Worm (Caenorhabditis elegans) whole organism, young adult: Measurements from ENCODE around the gene EEED8.2.

Experiments used
- B0019.2 ChIP-seq: fragments of 200-800 bp; sonication (Bioruptor generic); conservative IDR thresholded peaks from 2 replicates; pipeline ENCODE4 v1.3.6; 2022; ENCODE audit warnings: missing genetic modification reagents, missing genetic modification characterization, missing compliant biosample characterization
- B0336.3 ChIP-seq: fragments of 200-800 bp; sonication (Bioruptor generic); IDR thresholded peaks from 2 replicates; pipeline ENCODE4 v1.3.6; 2022; ENCODE audit warnings: missing genetic modification characterization, missing compliant biosample characterization
- C17E4.6 ChIP-seq: fragments of 200-800 bp; sonication (Bioruptor generic); IDR thresholded peaks from 2 replicates; pipeline ENCODE4 v1.3.6; 2022; ENCODE audit warnings: missing genetic modification reagents, missing genetic modification characterization, missing compliant biosample characterization
- F22D6.2 ChIP-seq: sonication (generic microtip); optimal IDR thresholded peaks from 2 replicates; lab custom pipeline; 2016; ENCODE audit warnings: mild to moderate bottlenecking, missing genetic modification characterization, missing compliant biosample characterization
- F37B4.10 ChIP-seq: fragments of 200-800 bp; sonication (Bioruptor generic); IDR thresholded peaks from 2 replicates; pipeline ENCODE4 v1.3.6; 2022; ENCODE audit warnings: missing genetic modification characterization, missing compliant biosample characterization
- F39B2.1 ChIP-seq: fragments of 200-800 bp; sonication (Bioruptor generic); IDR thresholded peaks from 2 replicates; pipeline ENCODE4 v1.3.6; 2022; ENCODE audit warnings: missing genetic modification reagents, missing genetic modification characterization, missing compliant biosample characterization
- F55B11.4 ChIP-seq: sonication (generic microtip); optimal IDR thresholded peaks from 2 replicates; lab custom pipeline; 2016; ENCODE audit warnings: missing compliant biosample characterization, missing genetic modification characterization, borderline replicate concordance; ENCODE audit not compliant: insufficient read depth
- K11D2.4 ChIP-seq: fragments of 200-800 bp; sonication (Bioruptor generic); IDR thresholded peaks from 2 replicates; pipeline ENCODE4 v1.3.6; 2022; ENCODE audit warnings: missing genetic modification reagents, missing genetic modification characterization, missing compliant biosample characterization
- T26A5.8 ChIP-seq: sonication (generic microtip); optimal IDR thresholded peaks from 2 replicates; lab custom pipeline; 2016; ENCODE audit warnings: missing genetic modification characterization, missing compliant biosample characterization
- Y53F4B.3 ChIP-seq: fragments of 200-800 bp; sonication (Bioruptor generic); IDR thresholded peaks from 2 replicates; pipeline ENCODE4 v1.3.6; 2022; ENCODE audit warnings: missing genetic modification reagents, missing genetic modification characterization, missing compliant biosample characterization
- Y79H2A.3 ChIP-seq: fragments of 200-800 bp; sonication (Bioruptor generic); conservative IDR thresholded peaks from 2 replicates; pipeline ENCODE4 v1.3.6; 2022; ENCODE audit warnings: missing genetic modification reagents, missing genetic modification characterization, missing compliant biosample characterization
- ZK185.1 ChIP-seq: sonication (generic microtip); optimal IDR thresholded peaks from 2 replicates; lab custom pipeline; 2016; ENCODE audit warnings: mild to moderate bottlenecking, missing genetic modification characterization, missing compliant biosample characterization; ENCODE audit not compliant: poor library complexity, severe bottlenecking
- ama-1 ChIP-seq, 3 experiments: fragments of 150-350 bp in 1 of 3; sonication (generic microtip) in 2 of 3; optimal IDR thresholded peaks; 2 replicates each; lab custom pipeline; 2014 to 2018; ENCODE audit warnings: missing biosample characterization in 2 of 3, missing genetic modification characterization in 2 of 3, missing genetic modification reagents in 2 of 3
- atf-7 ChIP-seq: sonication (generic microtip); optimal IDR thresholded peaks from 2 replicates; lab custom pipeline; 2017; ENCODE audit warnings: mild to moderate bottlenecking, missing genetic modification characterization, missing compliant biosample characterization
- attf-3 ChIP-seq: fragments of 200-800 bp; sonication (Bioruptor generic); conservative IDR thresholded peaks from 2 replicates; pipeline ENCODE4 v1.3.6; 2022; ENCODE audit warnings: missing genetic modification reagents, missing genetic modification characterization, missing compliant biosample characterization
- attf-6 ChIP-seq: fragments of 200-800 bp; sonication (Bioruptor generic); IDR thresholded peaks from 2 replicates; pipeline ENCODE4 v1.3.6; 2022; ENCODE audit warnings: missing genetic modification reagents, missing genetic modification characterization, missing compliant biosample characterization
- cebp-2 ChIP-seq: fragments of 200-800 bp; sonication (Bioruptor generic); IDR thresholded peaks from 2 replicates; pipeline ENCODE4 v1.3.6; 2022; ENCODE audit warnings: missing genetic modification characterization, missing compliant biosample characterization
- ceh-58 ChIP-seq: fragments of 200-800 bp; sonication (Bioruptor generic); IDR thresholded peaks from 2 replicates; pipeline ENCODE4 v1.3.6; 2022; ENCODE audit warnings: missing genetic modification characterization, missing compliant biosample characterization
- die-1 ChIP-seq: sonication (generic microtip); optimal IDR thresholded peaks from 2 replicates; lab custom pipeline; 2016; ENCODE audit warnings: missing genotype, mild to moderate bottlenecking, missing genetic modification characterization, missing compliant biosample characterization
- efl-1 ChIP-seq: fragments of 150-350 bp; optimal IDR thresholded peaks from 2 replicates; lab custom pipeline; 2014; ENCODE audit warnings: missing biosample characterization, missing genetic modification reagents, missing genetic modification characterization
- egl-18 ChIP-seq: fragments of 200-800 bp; sonication (Bioruptor generic); IDR thresholded peaks from 2 replicates; pipeline ENCODE4 v1.3.6; 2022; ENCODE audit warnings: missing genetic modification reagents, missing genetic modification characterization, missing compliant biosample characterization
- egrh-3 ChIP-seq: fragments of 200-800 bp; sonication (Bioruptor generic); IDR thresholded peaks from 2 replicates; pipeline ENCODE4 v1.3.6; 2022; ENCODE audit warnings: missing genetic modification reagents, missing genetic modification characterization, missing compliant biosample characterization
- ekl-4 ChIP-seq: fragments of 200-800 bp; sonication (Bioruptor generic); IDR thresholded peaks from 2 replicates; pipeline ENCODE4 v1.3.6; 2022; ENCODE audit warnings: missing genetic modification reagents, missing genetic modification characterization, missing compliant biosample characterization
- gei-17 ChIP-seq: fragments of 200-800 bp; sonication (Bioruptor generic); optimal IDR thresholded peaks from 2 replicates; lab custom pipeline; 2018; ENCODE audit warnings: mild to moderate bottlenecking, missing genetic modification characterization, missing compliant biosample characterization
- him-1 ChIP-seq: sonication (generic microtip); optimal IDR thresholded peaks from 2 replicates; lab custom pipeline; 2016; ENCODE audit warnings: missing genotype, missing genetic modification reagents, missing genetic modification characterization, missing compliant biosample characterization
- hlh-26 ChIP-seq: fragments of 200-800 bp; sonication (Bioruptor generic); conservative IDR thresholded peaks from 2 replicates; pipeline ENCODE4 v1.3.6; 2022; ENCODE audit warnings: missing genetic modification reagents, missing genetic modification characterization, missing compliant biosample characterization
- hrde-1 ChIP-seq: sonication (generic microtip); optimal IDR thresholded peaks from 2 replicates; lab custom pipeline; 2016; ENCODE audit warnings: missing genetic modification characterization, mild to moderate bottlenecking, missing compliant biosample characterization, moderate library complexity, missing genotype, missing genetic modification reagents, borderline replicate concordance
- let-607 ChIP-seq, 2 experiments: fragments of 200-800 bp in 1 of 2; sonication (Bioruptor generic) in 1 of 2; sonication (generic microtip) in 1 of 2; optimal IDR thresholded peaks; 2 replicates each; lab custom pipeline; 2016 to 2018; ENCODE audit warnings: mild to moderate bottlenecking in 2 of 2, missing compliant biosample characterization in 2 of 2, missing genetic modification characterization in 2 of 2, moderate library complexity in 2 of 2, missing genotype in 1 of 2
- lin-26 ChIP-seq: fragments of 200-800 bp; sonication (Bioruptor generic); IDR thresholded peaks from 2 replicates; pipeline ENCODE4 v1.3.6; 2022; ENCODE audit warnings: missing genetic modification reagents, missing genetic modification characterization, missing compliant biosample characterization
- lin-54 ChIP-seq: fragments of 200-800 bp; sonication (Bioruptor generic); optimal IDR thresholded peaks from 2 replicates; lab custom pipeline; 2018; ENCODE audit warnings: mild to moderate bottlenecking, missing genetic modification characterization, missing compliant biosample characterization
- lsl-1 ChIP-seq: fragments of 200-800 bp; sonication (Bioruptor generic); optimal IDR thresholded peaks from 2 replicates; lab custom pipeline; 2018; ENCODE audit warnings: mild to moderate bottlenecking, missing genetic modification characterization, moderate library complexity, missing compliant biosample characterization
- mcd-1 ChIP-seq: fragments of 200-800 bp; sonication (Bioruptor generic); IDR thresholded peaks from 2 replicates; pipeline ENCODE4 v1.3.6; 2022; ENCODE audit warnings: missing genetic modification reagents, missing genetic modification characterization, missing compliant biosample characterization
- mes-4 ChIP-seq: sonication (generic microtip); optimal IDR thresholded peaks from 2 replicates; lab custom pipeline; 2016; ENCODE audit warnings: missing genotype, missing genetic modification characterization, missing compliant biosample characterization
- nhr-27 ChIP-seq: fragments of 200-800 bp; sonication (Bioruptor generic); optimal IDR thresholded peaks from 2 replicates; lab custom pipeline; 2018; ENCODE audit warnings: mild to moderate bottlenecking, missing genetic modification characterization, moderate library complexity, missing compliant biosample characterization
- nhr-80 ChIP-seq: sonication (generic microtip); optimal IDR thresholded peaks from 2 replicates; lab custom pipeline; 2016; ENCODE audit warnings: missing genetic modification characterization, missing compliant biosample characterization
- pha-4 ChIP-seq: fragments of 150-350 bp; sonication (generic microtip); optimal IDR thresholded peaks from 2 replicates; lab custom pipeline; 2014; ENCODE audit warnings: missing biosample characterization, missing genetic modification reagents, missing genetic modification characterization
- rec-8 ChIP-seq, 2 experiments: sonication (generic microtip); optimal IDR thresholded peaks; 2 replicates each; lab custom pipeline; 2016; ENCODE audit warnings: mild to moderate bottlenecking in 2 of 2, missing genetic modification characterization in 2 of 2, missing genetic modification reagents in 2 of 2, missing genotype in 2 of 2, missing biosample characterization in 1 of 2, missing compliant biosample characterization in 1 of 2, moderate library complexity in 1 of 2
- rpc-1 ChIP-seq, 2 experiments: fragments of 150-350 bp in 1 of 2; sonication (generic microtip) in 1 of 2; optimal IDR thresholded peaks; 2 replicates each; lab custom pipeline; 2014 to 2018; ENCODE audit warnings: missing biosample characterization in 1 of 2, missing genetic modification characterization in 1 of 2, missing genetic modification reagents in 1 of 2, missing genotype in 1 of 2
- snpc-1.1 ChIP-seq: sonication (generic microtip); optimal IDR thresholded peaks from 2 replicates; lab custom pipeline; 2017; ENCODE audit warnings: missing genetic modification characterization, mild to moderate bottlenecking, missing compliant biosample characterization, antibody characterized with exemption, moderate library complexity, missing genotype, missing genetic modification reagents; ENCODE audit not compliant: insufficient read depth
- tbx-9 ChIP-seq: sonication (generic microtip); optimal IDR thresholded peaks from 2 replicates; lab custom pipeline; 2016; ENCODE audit warnings: borderline replicate concordance, missing genetic modification characterization, inconsistent platforms, missing compliant biosample characterization
- tlf-1 ChIP-seq: fragments of 200-800 bp; sonication (Bioruptor generic); optimal IDR thresholded peaks from 2 replicates; lab custom pipeline; 2018; ENCODE audit warnings: mild to moderate bottlenecking, missing genetic modification characterization, missing compliant biosample characterization
- zim-3 ChIP-seq: sonication (generic microtip); optimal IDR thresholded peaks from 2 replicates; lab custom pipeline; 2017; ENCODE audit warnings: mild to moderate bottlenecking, missing genetic modification characterization, moderate library complexity, missing compliant biosample characterization
- ztf-25 ChIP-seq: fragments of 200-800 bp; sonication (Bioruptor generic); IDR thresholded peaks from 2 replicates; pipeline ENCODE4 v1.3.6; 2022; ENCODE audit warnings: missing genetic modification reagents, missing genetic modification characterization, missing compliant biosample characterization
- ztf-3 ChIP-seq: fragments of 200-800 bp; sonication (Bioruptor generic); optimal IDR thresholded peaks from 2 replicates; lab custom pipeline; 2018; ENCODE audit warnings: mild to moderate bottlenecking, missing genetic modification characterization, missing compliant biosample characterization
- ztf-6 ChIP-seq: fragments of 200-800 bp; sonication (Bioruptor generic); IDR thresholded peaks from 2 replicates; pipeline ENCODE4 v1.3.6; 2022; ENCODE audit warnings: missing genetic modification reagents, missing genetic modification characterization, missing compliant biosample characterization

Gene EEED8.2

DNA sequence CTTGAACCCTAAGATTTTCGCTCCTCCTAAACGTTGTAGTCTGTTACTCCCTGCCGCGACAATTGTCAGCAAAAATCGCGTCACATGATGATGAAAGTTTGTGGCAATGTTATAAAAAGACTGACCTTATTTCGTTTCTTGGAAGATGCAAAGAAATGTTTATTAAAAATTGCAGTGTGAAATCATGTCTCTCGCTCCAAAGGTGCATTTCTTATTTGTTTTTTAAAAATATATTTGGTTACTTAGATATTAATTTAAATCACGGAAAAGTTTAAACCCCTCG, 38.3 kb upstream of the EEED8.2 start:
- TF ChIP-seq nhr-80 (tag; lab: Kevin White, UChicago) = peak; percentile 16
- TF ChIP-seq lin-26 = 0 out of 2 replicates have a peak, but pooled peaks have one; percentile 29
- TF ChIP-seq attf-3 = no peak
- peak in 1 of 2 experiments; percentile 5 for TF ChIP-seq let-607 (tag; optimal IDR thresholded peaks at IDR 0.05; lab: Kevin White, UChicago)

DNA sequence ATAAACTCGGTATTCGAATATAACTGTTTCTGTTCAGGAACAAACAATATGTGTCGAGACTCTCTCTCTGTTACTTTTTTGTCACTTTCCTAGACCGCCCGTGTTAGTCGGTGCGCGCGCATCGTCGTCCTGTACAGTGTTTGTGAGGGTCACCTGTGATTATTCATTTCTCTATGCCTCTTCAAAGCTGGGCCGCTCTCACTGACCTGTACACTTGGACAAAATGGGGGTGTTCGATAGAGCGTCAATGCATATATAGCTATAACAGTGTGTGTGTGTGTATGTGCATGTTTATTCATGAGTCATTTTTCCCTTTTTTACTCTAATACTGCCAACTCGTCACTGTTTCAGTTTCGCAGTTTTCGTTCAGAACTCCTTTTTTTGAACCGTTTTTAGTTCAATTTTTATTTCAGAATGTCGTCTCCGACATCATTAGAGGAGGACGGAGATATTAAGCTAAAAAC, 36.9 kb upstream of the EEED8.2 start, which contains the start of gene pkc-3:
Gene pkc-3, plus strand, starts transcription at position 414 of the 464 bp plus-strand sequence.
- no peak for TF ChIP-seq F55B11.4 (tag; lab: Kevin White, UChicago)
- TF ChIP-seq zim-3 (tag; lab: Kevin White, UChicago) = no peak
- peak; percentile 10 for TF ChIP-seq gei-17 (GFP tag; lab: Kevin White, UChicago)
- 0 out of 2 replicates have a peak, but pooled peaks have one; percentile 31 for TF ChIP-seq cebp-2 (GFP tag; lab: Robert Waterston, UW)
- TF ChIP-seq nhr-27 = no peak
- TF ChIP-seq die-1 (tag; lab: Kevin White, UChicago) = peak; percentile 55
- TF ChIP-seq ceh-58 = no peak
- TF ChIP-seq C17E4.6 (GFP tag; lab: Robert Waterston, UW) = no peak
- no peak for TF ChIP-seq tbx-9 (tag; lab: Kevin White, UChicago)
- peak; percentile 44 for TF ChIP-seq lsl-1 (GFP tag; lab: Kevin White, UChicago)
- TF ChIP-seq B0336.3 (GFP tag; lab: Robert Waterston, UW) = peak; percentile 92
- peak; percentile 76 for TF ChIP-seq atf-7
- no peak for TF ChIP-seq K11D2.4 (GFP tag; lab: Robert Waterston, UW)
- TF ChIP-seq rpc-1 (optimal IDR thresholded peaks at IDR 0.05; lab: Kevin White, UChicago) = no peak
- no peak for TF ChIP-seq rpc-1 (tag; optimal IDR thresholded peaks at IDR 0.05; lab: Kevin White, UChicago)
- TF ChIP-seq tlf-1 = peak; percentile 72
- TF ChIP-seq mes-4 (tag; lab: Kevin White, UChicago) = no peak
- TF ChIP-seq Y53F4B.3 = no peak
- TF ChIP-seq egrh-3 (GFP tag; lab: Robert Waterston, UW) = peak; percentile 35; the same call in 1 of the 2 replicates
- peak; percentile 45; the same call in 1 of the 2 replicates for TF ChIP-seq attf-6 (GFP tag; lab: Robert Waterston, UW)
- TF ChIP-seq snpc-1.1 (tag; lab: Kevin White, UChicago) = no peak
- no peak for TF ChIP-seq T26A5.8
- TF ChIP-seq pha-4 (tag; lab: Kevin White, UChicago) = peak; percentile 54
- peak; percentile 3 for TF ChIP-seq hrde-1 (tag; lab: Kevin White, UChicago)
- TF ChIP-seq F39B2.1 = 0 out of 2 replicates have a peak, but pooled peaks have one; percentile 54
- no peak for TF ChIP-seq hlh-26
- TF ChIP-seq ekl-4 = peak; percentile 78
- TF ChIP-seq efl-1 (GFP tag; lab: Kevin White, UChicago) = peak; percentile 63
- peak; percentile 50 to 78 for TF ChIP-seq let-607 (tag; optimal IDR thresholded peaks at IDR 0.05; lab: Kevin White, UChicago)
- TF ChIP-seq lin-54 (GFP tag; lab: Kevin White, UChicago) = peak; percentile 63
- TF ChIP-seq ztf-6 (GFP tag; lab: Robert Waterston, UW) = no peak
- peak; percentile 72 for TF ChIP-seq lin-26
- no peak for TF ChIP-seq ztf-3 (GFP tag; lab: Kevin White, UChicago)
- no peak for TF ChIP-seq B0019.2 (GFP tag; lab: Robert Waterston, UW)
- TF ChIP-seq ZK185.1 (tag; lab: Kevin White, UChicago) = peak; percentile 47
- 0 out of 2 replicates have a peak, but pooled peaks have one; percentile 33 for TF ChIP-seq Y79H2A.3 (GFP tag; lab: Robert Waterston, UW)
- TF ChIP-seq him-1 (tag; lab: Kevin White, UChicago) = no peak
- no peak for TF ChIP-seq ztf-25
- TF ChIP-seq ama-1 (optimal IDR thresholded peaks at IDR 0.05; lab: Kevin White, UChicago) = peak; percentile 79
- no peak for TF ChIP-seq ama-1 (GFP tag; optimal IDR thresholded peaks at IDR 0.05; lab: Kevin White, UChicago)
- 0 out of 2 replicates have a peak, but pooled peaks have one; percentile 7 for TF ChIP-seq F37B4.10 (GFP tag; lab: Robert Waterston, UW)
- TF ChIP-seq egl-18 (GFP tag; lab: Robert Waterston, UW) = 0 out of 2 replicates have a peak, but pooled peaks have one; percentile 3
- peak; percentile 47; the same call in 1 of the 2 replicates for TF ChIP-seq mcd-1 (GFP tag; lab: Robert Waterston, UW)
- TF ChIP-seq rec-8 (tag; optimal IDR thresholded peaks at IDR 0.05; lab: Kevin White, UChicago) = no peak
- peak; percentile 37 for TF ChIP-seq F22D6.2 (tag; lab: Kevin White, UChicago)
